Fruit fly (Drosophila melanogaster): ENCODE measurements around the gene Scsalpha1.

Gene Scsalpha1

dm6 chr3L:3772284-3772987 is 41.6 kb upstream of the Scsalpha1 start (continued):
- no peak for TF ChIP-seq run (tag; optimal IDR thresholded peaks at IDR 0.05)
- peak; percentile 64 for TF ChIP-seq CG2120 (GFP tag; optimal IDR thresholded peaks at IDR 0.05)
- peak; percentile 55 for TF ChIP-seq row (GFP tag; IDR thresholded peaks at IDR 0.05)
- TF ChIP-seq eve (GFP tag; optimal IDR thresholded peaks at IDR 0.05): peak in 1 of 2 experiments; percentile 49
- peak; percentile 65 for TF ChIP-seq Rfx (GFP tag; IDR thresholded peaks at IDR 0.05)
- peak; percentile 49 for TF ChIP-seq CG13424 (tag; optimal IDR thresholded peaks at IDR 0.05)
- peak; percentile 18 for TF ChIP-seq CG7786 (GFP tag; optimal IDR thresholded peaks at IDR 0.05)
- peak in 1 of 2 experiments; percentile 60 for TF ChIP-seq Hr51 (GFP tag; optimal IDR thresholded peaks at IDR 0.05)
- TF ChIP-seq lov (optimal IDR thresholded peaks at IDR 0.05): no peak
- no peak for TF ChIP-seq lov (GFP tag; IDR thresholded peaks at IDR 0.05)
- 0 out of 2 replicates have a peak, but pooled peaks have one; percentile 13 for TF ChIP-seq HLH3B (GFP tag; IDR thresholded peaks at IDR 0.05)
- peak; percentile 48 for TF ChIP-seq BEAF-32 (GFP tag; optimal IDR thresholded peaks at IDR 0.05)
- TF ChIP-seq Sox102F (GFP tag; optimal IDR thresholded peaks at IDR 0.05): peak; percentile 49
- 0 out of 3 replicates have a peak, but pooled peaks have one; percentile 18 for TF ChIP-seq C15 (GFP tag; IDR thresholded peaks at IDR 0.05)
- TF ChIP-seq CG12071 (GFP tag; optimal IDR thresholded peaks at IDR 0.05): no peak
- peak; percentile 67 for TF ChIP-seq CG15269 (tag; optimal IDR thresholded peaks at IDR 0.05)
- TF ChIP-seq CoRest (tag; optimal IDR thresholded peaks at IDR 0.05): peak; percentile 19
- TF ChIP-seq dysf (GFP tag; IDR thresholded peaks at IDR 0.05): peak; percentile 50; the same call in 2 of the 3 replicates
- TF ChIP-seq Drgx (GFP tag; IDR thresholded peaks at IDR 0.05): peak; percentile 45
- TF ChIP-seq lilli (GFP tag; optimal IDR thresholded peaks at IDR 0.05): peak; percentile 47
- TF ChIP-seq Sry-δ (GFP tag; optimal IDR thresholded peaks at IDR 0.05): peak; percentile 5
- TF ChIP-seq fd3F (GFP tag; optimal IDR thresholded peaks at IDR 0.05): peak; percentile 19
- peak; percentile 33 for TF ChIP-seq CG17385 (GFP tag; optimal IDR thresholded peaks at IDR 0.05)
- peak; percentile 42; the same call in 1 of the 2 replicates for TF ChIP-seq H2.0 (GFP tag; IDR thresholded peaks at IDR 0.05)
- TF ChIP-seq CG30403 (GFP tag; optimal IDR thresholded peaks at IDR 0.05): peak; percentile 29
- TF ChIP-seq CG8281 (tag; optimal IDR thresholded peaks at IDR 0.05): no peak
- peak; percentile 29; the same call in 1 of the 2 replicates for TF ChIP-seq lmd (GFP tag; IDR thresholded peaks at IDR 0.05)
- 0 out of 4 replicates have a peak, but pooled peaks have one; percentile 54 for TF ChIP-seq chinmo (GFP tag; IDR thresholded peaks at IDR 0.05; ENCODE audit: partially characterized antibody)
- TF ChIP-seq her (GFP tag; optimal IDR thresholded peaks at IDR 0.05): no peak
- no peak for TF ChIP-seq jigr1 (GFP tag; IDR thresholded peaks at IDR 0.05)
- TF ChIP-seq esg (GFP tag; conservative IDR thresholded peaks at IDR 0.05): peak; percentile 17; the same call in 1 of the 2 replicates
- TF ChIP-seq CG7987 (GFP tag; optimal IDR thresholded peaks at IDR 0.05): peak; percentile 11
- peak; percentile 31 for TF ChIP-seq sug (tag; optimal IDR thresholded peaks at IDR 0.05)
- TF ChIP-seq CG9797 (GFP tag; optimal IDR thresholded peaks at IDR 0.05): no peak
- TF ChIP-seq CG14014 (GFP tag; IDR thresholded peaks at IDR 0.05): peak; percentile 60; the same call in 1 of the 2 replicates
- peak; percentile 11 to 25 for TF ChIP-seq dpn (GFP tag; optimal IDR thresholded peaks at IDR 0.05)
- TF ChIP-seq CG9817 (tag; optimal IDR thresholded peaks at IDR 0.05): peak; percentile 54
- peak; percentile 17 for TF ChIP-seq CG13624 (GFP tag; optimal IDR thresholded peaks at IDR 0.05)
- TF ChIP-seq Hmr (GFP tag; optimal IDR thresholded peaks at IDR 0.05): peak; percentile 10
- peak; percentile 69 for TF ChIP-seq sens (GFP tag)
- peak; percentile 10 for TF ChIP-seq CG10209 (GFP tag; optimal IDR thresholded peaks at IDR 0.05)

All from whole organism, embryonic.